Fruit fly (Drosophila melanogaster) whole organism, embryonic: ENCODE measurements around the gene Dis3.

ENCODE experiments used
- Ada2b ChIP-seq: fragments of 200-800 bp; sonication (Bioruptor generic); IDR thresholded peaks from 2 replicates; pipeline ENCODE4 v1.3.6; 2022; ENCODE audit warnings: missing biosample characterization, missing genetic modification characterization
- Atf-2 ChIP-seq: fragments of 200-800 bp; sonication (Bioruptor generic); optimal IDR thresholded peaks from 2 replicates; lab custom pipeline; 2016; ENCODE audit warnings: missing biosample characterization, missing genetic modification characterization
- Awh ChIP-seq: fragments of 200-800 bp; sonication (Bioruptor generic); IDR thresholded peaks from 2 replicates; pipeline ENCODE4, ENCODE4 v1.3.6; 2022; ENCODE audit warnings: missing biosample characterization, missing genetic modification characterization
- CG10565 ChIP-seq: fragments of 200-800 bp; sonication (Bioruptor generic); optimal IDR thresholded peaks from 3 replicates; lab custom pipeline; 2016; ENCODE audit warnings: missing biosample characterization, mild to moderate bottlenecking, missing genetic modification characterization
- CG11093 ChIP-seq: fragments of 200-800 bp; sonication (Bioruptor generic); IDR thresholded peaks from 3 replicates; pipeline ENCODE4 v1.3.6; 2022; ENCODE audit warnings: missing biosample characterization, missing genetic modification characterization
- CG12104 ChIP-seq: fragments of 200-800 bp; sonication (Bioruptor generic); optimal IDR thresholded peaks from 3 replicates; lab custom pipeline; 2016; ENCODE audit warnings: missing biosample characterization, missing genetic modification characterization
- CG12155 ChIP-seq: fragments of 200-800 bp; sonication (Bioruptor generic); optimal IDR thresholded peaks from 3 replicates; lab custom pipeline; 2016; ENCODE audit warnings: missing biosample characterization, missing genetic modification characterization
- CG1233 ChIP-seq: fragments of 200-800 bp; sonication (Bioruptor generic); optimal IDR thresholded peaks from 4 replicates; lab custom pipeline; 2018; ENCODE audit warnings: missing biosample characterization, mild to moderate bottlenecking, missing genetic modification characterization
- CG12942 ChIP-seq: fragments of 200-800 bp; sonication (Bioruptor generic); optimal IDR thresholded peaks from 3 replicates; lab custom pipeline; 2016; ENCODE audit warnings: missing biosample characterization, missing genetic modification characterization
- CG13123 ChIP-seq: fragments of 200-800 bp; sonication (Bioruptor generic); optimal IDR thresholded peaks from 2 replicates; lab custom pipeline; 2016; ENCODE audit warnings: missing biosample characterization, missing genetic modification characterization
- CG13424 ChIP-seq: fragments of 200-800 bp; sonication (Bioruptor generic); optimal IDR thresholded peaks from 2 replicates; lab custom pipeline; 2019; ENCODE audit warnings: missing biosample characterization, mild to moderate bottlenecking, missing genetic modification characterization, moderate library complexity
- CG14710 ChIP-seq: fragments of 200-800 bp; sonication (Bioruptor generic); optimal IDR thresholded peaks from 3 replicates; lab custom pipeline; 2019; ENCODE audit warnings: missing biosample characterization, mild to moderate bottlenecking, missing genetic modification characterization, moderate library complexity
- CG15514 ChIP-seq: fragments of 200-800 bp; sonication (Bioruptor generic); optimal IDR thresholded peaks from 3 replicates; lab custom pipeline; 2017; ENCODE audit warnings: missing biosample characterization, missing genetic modification characterization, mild to moderate bottlenecking, moderate library complexity, missing genetic modification reagents
- CG15601 ChIP-seq: fragments of 200-800 bp; sonication (Bioruptor generic); optimal IDR thresholded peaks from 3 replicates; lab custom pipeline; 2019; ENCODE audit warnings: missing biosample characterization, mild to moderate bottlenecking, missing genetic modification characterization, moderate library complexity
- CG1603 ChIP-seq: fragments of 200-800 bp; sonication (Bioruptor generic); optimal IDR thresholded peaks from 2 replicates; lab custom pipeline; 2019; ENCODE audit warnings: missing biosample characterization, mild to moderate bottlenecking, missing genetic modification characterization, moderate library complexity
- CG17829 ChIP-seq: fragments of 200-800 bp; optimal IDR thresholded peaks from 2 replicates; lab custom pipeline; 2019; ENCODE audit warnings: missing biosample characterization, mild to moderate bottlenecking, missing genetic modification characterization, moderate library complexity
- CG30020 ChIP-seq: fragments of 200-800 bp; optimal IDR thresholded peaks from 2 replicates; lab custom pipeline; 2019; ENCODE audit warnings: missing biosample characterization, mild to moderate bottlenecking, missing genetic modification characterization, moderate library complexity
- CG3281 ChIP-seq: fragments of 200-800 bp; sonication (Bioruptor generic); optimal IDR thresholded peaks from 3 replicates; lab custom pipeline; 2017; ENCODE audit warnings: missing biosample characterization, mild to moderate bottlenecking, missing genetic modification characterization
- CG4404 ChIP-seq: fragments of 200-800 bp; sonication (Bioruptor generic); IDR thresholded peaks from 2 replicates; pipeline ENCODE4 v1.3.6; 2022; ENCODE audit warnings: missing biosample characterization, missing genetic modification characterization
- CG4730 ChIP-seq: fragments of 200-800 bp; sonication (Bioruptor generic); IDR thresholded peaks from 2 replicates; pipeline ENCODE4 v1.3.6; 2022; ENCODE audit warnings: missing biosample characterization, missing genetic modification characterization
- CG6683 ChIP-seq: fragments of 200-800 bp; sonication (Bioruptor generic); optimal IDR thresholded peaks from 2 replicates; lab custom pipeline; 2017; ENCODE audit warnings: missing biosample characterization, mild to moderate bottlenecking, missing genetic modification characterization, missing genetic modification reagents
- CG8765 ChIP-seq: fragments of 200-800 bp; sonication (Bioruptor generic); IDR thresholded peaks from 2 replicates; pipeline ENCODE4 v1.3.6; 2022; ENCODE audit warnings: missing biosample characterization, missing genetic modification characterization
- Dfd ChIP-seq, 2 experiments: fragments of >200 bp; optimal IDR thresholded peaks; 2 replicates each; lab custom pipeline; 2017; ENCODE audit warnings: missing biosample characterization in 2 of 2, missing genetic modification characterization in 2 of 2
- Dp ChIP-seq: fragments of 200-800 bp; sonication (Bioruptor generic); optimal IDR thresholded peaks from 2 replicates; lab custom pipeline; 2018; ENCODE audit warnings: missing biosample characterization, mild to moderate bottlenecking, missing genetic modification characterization, moderate library complexity
- Drgx ChIP-seq: fragments of 200-800 bp; sonication (Bioruptor generic); IDR thresholded peaks from 2 replicates; pipeline ENCODE4 v1.3.6; 2022; ENCODE audit warnings: missing biosample characterization, missing genetic modification characterization
- ERR ChIP-seq: fragments of 200-800 bp; sonication (Bioruptor generic); optimal IDR thresholded peaks from 2 replicates; lab custom pipeline; 2016; ENCODE audit warnings: missing biosample characterization, missing genetic modification characterization
- HLHmδ ChIP-seq: fragments of 200-800 bp; sonication (Bioruptor generic); optimal IDR thresholded peaks from 2 replicates; lab custom pipeline; 2018; ENCODE audit warnings: missing biosample characterization, mild to moderate bottlenecking, missing genetic modification characterization, moderate library complexity
- HmgD ChIP-seq: fragments of 200-800 bp; sonication (Bioruptor generic); optimal IDR thresholded peaks from 3 replicates; lab custom pipeline; 2016; ENCODE audit warnings: missing biosample characterization, missing genetic modification characterization
- Hmr ChIP-seq: fragments of 200-800 bp; sonication (Bioruptor generic); optimal IDR thresholded peaks from 3 replicates; lab custom pipeline; 2017; ENCODE audit warnings: mild to moderate bottlenecking, missing biosample characterization, missing genetic modification reagents, missing genetic modification characterization
- Lhr ChIP-seq: fragments of 200-800 bp; sonication (Bioruptor generic); optimal IDR thresholded peaks from 3 replicates; lab custom pipeline; 2017; ENCODE audit warnings: mild to moderate bottlenecking, missing biosample characterization, missing genetic modification reagents, missing genetic modification characterization
- Nf-YA ChIP-seq: fragments of 200-800 bp; sonication (Bioruptor generic); IDR thresholded peaks from 2 replicates; pipeline ENCODE4 v1.3.6; 2022; ENCODE audit warnings: missing biosample characterization, missing genetic modification characterization
- Side ChIP-seq: fragments of 200-800 bp; sonication (Bioruptor generic); optimal IDR thresholded peaks from 2 replicates; lab custom pipeline; 2016; ENCODE audit warnings: missing biosample characterization, missing genetic modification characterization
- Sry-β ChIP-seq: fragments of 200-800 bp; sonication (Bioruptor generic); optimal IDR thresholded peaks from 2 replicates; lab custom pipeline; 2018; ENCODE audit warnings: missing biosample characterization, mild to moderate bottlenecking, missing genetic modification characterization, moderate library complexity
- YL-1 ChIP-seq: fragments of 200-800 bp; sonication (Bioruptor generic); optimal IDR thresholded peaks from 3 replicates; lab custom pipeline; 2017; ENCODE audit warnings: missing biosample characterization, mild to moderate bottlenecking, missing genetic modification characterization
- ara ChIP-seq: fragments of 200-800 bp; sonication (Bioruptor generic); IDR thresholded peaks from 2 replicates; pipeline ENCODE4 v1.3.6; 2022; ENCODE audit warnings: missing biosample characterization, missing genetic modification characterization
- cg ChIP-seq: fragments of 200-800 bp; sonication (Bioruptor generic); optimal IDR thresholded peaks from 3 replicates; lab custom pipeline; 2019; ENCODE audit warnings: missing biosample characterization, mild to moderate bottlenecking, missing genetic modification characterization, moderate library complexity
- chif ChIP-seq, 2 experiments: fragments of 200-800 bp; sonication (Bioruptor generic); optimal IDR thresholded peaks; 3 replicates each; lab custom pipeline; 2016; ENCODE audit warnings: missing biosample characterization in 2 of 2, missing genetic modification characterization in 2 of 2
- chn ChIP-seq: fragments of 200-800 bp; sonication (Bioruptor generic); optimal IDR thresholded peaks from 2 replicates; lab custom pipeline; 2016; ENCODE audit warnings: missing biosample characterization, missing genetic modification characterization
- jing ChIP-seq: fragments of 200-800 bp; sonication (Bioruptor generic); optimal IDR thresholded peaks from 2 replicates; lab custom pipeline; 2018; ENCODE audit warnings: missing biosample characterization, mild to moderate bottlenecking, missing genetic modification characterization
- klu ChIP-seq: fragments of 200-800 bp; sonication (Bioruptor generic); IDR thresholded peaks from 2 replicates; pipeline ENCODE4 v1.3.6; 2022; ENCODE audit warnings: missing biosample characterization, missing genetic modification characterization
- lola ChIP-seq, 3 experiments: fragments of >200 bp in 2 of 3; fragments of 200-800 bp in 1 of 3; sonication (Bioruptor generic) in 1 of 3; optimal IDR thresholded peaks; 2 replicates each; lab custom pipeline; 2017 to 2019; ENCODE audit warnings: missing biosample characterization in 3 of 3, missing genetic modification characterization in 3 of 3, mild to moderate bottlenecking in 1 of 3, moderate library complexity in 1 of 3
- pfk ChIP-seq: fragments of 200-800 bp; sonication (Bioruptor generic); optimal IDR thresholded peaks from 2 replicates; lab custom pipeline; 2018; ENCODE audit warnings: missing biosample characterization, mild to moderate bottlenecking, missing genetic modification characterization, moderate library complexity
- pzg ChIP-seq: fragments of 200-800 bp; sonication (Bioruptor generic); optimal IDR thresholded peaks from 3 replicates; lab custom pipeline; 2018; ENCODE audit warnings: missing biosample characterization, mild to moderate bottlenecking, missing genetic modification characterization, moderate library complexity
- repo ChIP-seq: fragments of 200-800 bp; sonication (Bioruptor generic); optimal IDR thresholded peaks from 2 replicates; lab custom pipeline; 2016; ENCODE audit warnings: missing biosample characterization, missing genetic modification characterization
- row ChIP-seq: fragments of 200-800 bp; sonication (Bioruptor generic); IDR thresholded peaks from 3 replicates; pipeline ENCODE4 v1.3.6; 2022; ENCODE audit warnings: missing biosample characterization, missing genetic modification characterization
- sd ChIP-seq: fragments of 200-800 bp; sonication (Bioruptor generic); optimal IDR thresholded peaks from 3 replicates; lab custom pipeline; 2018; ENCODE audit warnings: missing biosample characterization, mild to moderate bottlenecking, missing genetic modification characterization, moderate library complexity
- trh ChIP-seq: fragments of 200-800 bp; sonication (Bioruptor generic); optimal IDR thresholded peaks from 2 replicates; lab custom pipeline; 2016; ENCODE audit warnings: missing biosample characterization, missing genetic modification characterization
- vvl ChIP-seq: fragments of 200-800 bp; sonication (Bioruptor generic); IDR thresholded peaks from 2 replicates; pipeline ENCODE4 v1.3.6; 2022; ENCODE audit warnings: missing biosample characterization, missing genetic modification characterization
- zf30C ChIP-seq: fragments of 200-800 bp; sonication (Bioruptor generic); optimal IDR thresholded peaks from 3 replicates; lab custom pipeline; 2018; ENCODE audit warnings: missing biosample characterization, mild to moderate bottlenecking, missing genetic modification characterization
- zfh2 ChIP-seq: fragments of 200-800 bp; sonication (Bioruptor generic); optimal IDR thresholded peaks from 2 replicates; lab custom pipeline; 2016; ENCODE audit warnings: missing biosample characterization, missing genetic modification characterization

The Dis3 gene

DNA sequence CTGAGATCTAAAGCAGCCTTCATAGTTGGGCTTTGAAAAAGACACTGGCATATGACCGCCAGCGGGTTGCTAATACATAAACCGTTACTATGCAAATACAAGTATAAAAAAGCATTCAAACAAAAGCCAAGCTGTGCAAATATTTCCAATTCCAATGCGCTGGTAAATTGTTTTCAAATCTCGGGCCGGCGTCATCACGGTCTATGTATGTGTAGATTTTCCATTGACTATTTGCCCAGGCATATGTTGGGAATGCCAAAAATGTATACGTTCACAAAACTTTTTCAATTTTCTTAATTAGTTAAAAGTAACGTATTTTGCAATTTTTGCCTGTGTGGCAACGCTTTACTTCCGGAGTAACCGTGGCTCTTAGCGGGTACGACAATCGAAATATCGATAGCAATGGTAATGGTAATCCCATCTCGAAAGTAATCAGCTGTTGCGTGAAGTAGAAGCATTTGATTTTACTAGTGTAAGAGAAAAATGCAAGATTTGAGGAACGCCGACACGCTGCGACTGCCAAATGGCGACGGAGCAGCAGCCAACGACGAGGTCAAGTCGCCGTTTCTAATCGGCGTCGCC lies 43.4 kb upstream of the Dis3 start, which contains the start of the genes CG34290 and Uck (continued):
- TF ChIP-seq CG12155 (peak; percentile 36), Lhr (GFP tag; lab: Kevin White, UChicago) (peak; percentile 82), HmgD (GFP tag; lab: Kevin White, UChicago) (peak; percentile 78), sd (tag; lab: Kevin White, UChicago) (peak; percentile 42), YL-1 (GFP tag; lab: Kevin White, UChicago) (peak; percentile 90), CG4730 (GFP tag; lab: Robert Waterston, UW) (no peak), Atf-2 (GFP tag; lab: Kevin White, UChicago) (peak; percentile 65), CG12942 (GFP tag; lab: Kevin White, UChicago) (peak; percentile 28), Drgx (no peak), CG13424 (peak; percentile 63), row (GFP tag; lab: Robert Waterston, UW) (peak; percentile 52; the same call in 2 of the 3 replicates), HLHmδ (GFP tag; lab: Kevin White, UChicago) (peak; percentile 64), CG13123 (GFP tag; lab: Kevin White, UChicago) (peak; percentile 27), klu (GFP tag; lab: Robert Waterston, UW) (no peak), CG17829 (tag; lab: Kevin White, UChicago) (peak; percentile 72), chif (GFP tag; optimal IDR thresholded peaks at IDR 0.05; lab: Kevin White, UChicago) (peak; percentile 53 to 77), Hmr (GFP tag; lab: Kevin White, UChicago) (peak; percentile 94), CG4404 (GFP tag; lab: Robert Waterston, UW) (no peak), Ada2b (GFP tag; lab: Robert Waterston, UW) (peak; percentile 39; the same call in 1 of the 2 replicates), ara (peak; percentile 36; the same call in 1 of the 2 replicates), pzg (GFP tag; lab: Kevin White, UChicago) (peak; percentile 89), chn (GFP tag; lab: Kevin White, UChicago) (peak; percentile 47), CG10565 (GFP tag; lab: Kevin White, UChicago) (no peak), CG8765 (GFP tag; lab: Robert Waterston, UW) (no peak), Side (GFP tag; lab: Kevin White, UChicago) (peak; percentile 89), ERR (GFP tag; lab: Kevin White, UChicago) (peak; percentile 78), CG1233 (GFP tag; lab: Kevin White, UChicago) (peak; percentile 92), CG11093 (GFP tag; lab: Robert Waterston, UW) (0 out of 3 replicates have a peak, but pooled peaks have one; percentile 22), zfh2 (GFP tag; lab: Kevin White, UChicago) (peak; percentile 43), CG14710 (tag; lab: Kevin White, UChicago) (peak; percentile 82), trh (GFP tag; lab: Kevin White, UChicago) (peak; percentile 37), Nf-YA (GFP tag; lab: Robert Waterston, UW) (0 out of 2 replicates have a peak, but pooled peaks have one; percentile 9), pfk (GFP tag; lab: Kevin White, UChicago) (peak; percentile 70), Dfd (GFP tag; optimal IDR thresholded peaks at IDR 0.05; lab: Kevin White, UChicago) (no peak), CG12104 (GFP tag; lab: Kevin White, UChicago) (peak; percentile 81), Sry-β (GFP tag; lab: Kevin White, UChicago) (peak; percentile 28), vvl (GFP tag; lab: Robert Waterston, UW) (peak; percentile 88), zf30C (GFP tag; lab: Kevin White, UChicago) (peak; percentile 39), lola (GFP tag; optimal IDR thresholded peaks at IDR 0.05; lab: Kevin White, UChicago) (peak in 1 of 3 experiments; percentile 39), Dp (GFP tag; lab: Kevin White, UChicago) (peak; percentile 63), CG1603 (tag; lab: Kevin White, UChicago) (peak; percentile 90), repo (GFP tag; lab: Kevin White, UChicago) (peak; percentile 60), Awh (GFP tag; lab: Robert Waterston, UW) (no peak), CG3281 (peak; percentile 84), CG15514 (GFP tag; lab: Kevin White, UChicago) (peak; percentile 91), CG15601 (tag; lab: Kevin White, UChicago) (peak; percentile 78), jing (GFP tag; lab: Kevin White, UChicago) (peak; percentile 47), cg (no peak), CG30020 (tag; lab: Kevin White, UChicago) (peak; percentile 36), CG6683 (GFP tag; lab: Kevin White, UChicago) (peak; percentile 77)
